Worm (Caenorhabditis elegans) whole organism, early embryonic: ENCODE results near the gene emc-5.
A peak's percentile ranks its signal among the peaks of the same experiment; 100 is the strongest.

Experiments
- B0310.2 ChIP-seq: sonication (generic microtip); optimal IDR thresholded peaks from 2 replicates; lab custom pipeline; 2016; ENCODE audit warnings: mild to moderate bottlenecking, missing genetic modification characterization, missing compliant biosample characterization
- F13C5.2 ChIP-seq: sonication (generic microtip); optimal IDR thresholded peaks from 2 replicates; lab custom pipeline; 2017; ENCODE audit warnings: mild to moderate bottlenecking, missing genetic modification characterization, inconsistent platforms, missing compliant biosample characterization
- aly-1 ChIP-seq: sonication (generic microtip); optimal IDR thresholded peaks from 2 replicates; lab custom pipeline; 2016; ENCODE audit warnings: missing genetic modification characterization, missing compliant biosample characterization
- ama-1 ChIP-seq: fragments of 150-350 bp; optimal IDR thresholded peaks from 2 replicates; lab custom pipeline; 2014
- ceh-13 ChIP-seq: fragments of 200-800 bp; sonication (Bioruptor generic); optimal IDR thresholded peaks from 2 replicates; lab custom pipeline; 2018; ENCODE audit warnings: mild to moderate bottlenecking, missing genetic modification characterization, missing compliant biosample characterization
- ceh-36 ChIP-seq: sonication (generic microtip); optimal IDR thresholded peaks from 2 replicates; lab custom pipeline; 2016; ENCODE audit warnings: missing genetic modification characterization, inconsistent platforms, missing compliant biosample characterization
- ets-7 ChIP-seq: sonication (generic microtip); optimal IDR thresholded peaks from 2 replicates; lab custom pipeline; 2016; ENCODE audit warnings: missing genotype, missing genetic modification characterization, missing compliant biosample characterization
- flt-1 ChIP-seq: fragments of 200-800 bp; sonication (Bioruptor generic); IDR thresholded peaks from 2 replicates; pipeline ENCODE4 v1.3.6; 2022; ENCODE audit warnings: missing genetic modification characterization, missing compliant biosample characterization
- hmbx-1 ChIP-seq: sonication (generic microtip); optimal IDR thresholded peaks from 2 replicates; lab custom pipeline; 2016; ENCODE audit warnings: mild to moderate bottlenecking, missing genetic modification characterization, missing compliant biosample characterization
- hmg-4 ChIP-seq: fragments of 200-800 bp; sonication (Bioruptor generic); optimal IDR thresholded peaks from 2 replicates; lab custom pipeline; 2018; ENCODE audit warnings: mild to moderate bottlenecking, missing genetic modification characterization, missing compliant biosample characterization
- hnd-1 ChIP-seq: sonication (generic microtip); optimal IDR thresholded peaks from 2 replicates; lab custom pipeline; 2016; ENCODE audit warnings: missing genetic modification characterization, missing compliant biosample characterization
- pes-1 ChIP-seq: fragments of 200-800 bp; sonication (Bioruptor generic); IDR thresholded peaks from 2 replicates; pipeline ENCODE4 v1.3.6; 2022; ENCODE audit warnings: missing genetic modification reagents, missing genetic modification characterization, missing compliant biosample characterization
- scrt-1 ChIP-seq: fragments of 200-800 bp; sonication (Bioruptor generic); IDR thresholded peaks from 2 replicates; pipeline ENCODE4 v1.3.6; 2022; ENCODE audit warnings: missing genetic modification characterization, missing compliant biosample characterization
- sea-1 ChIP-seq: fragments of 200-800 bp; sonication (Bioruptor generic); conservative IDR thresholded peaks from 2 replicates; pipeline ENCODE4 v1.3.6; 2022; ENCODE audit warnings: missing genetic modification characterization, missing compliant biosample characterization
- tbx-11 ChIP-seq: fragments of 200-800 bp; sonication (Bioruptor generic); IDR thresholded peaks from 2 replicates; pipeline ENCODE4 v1.3.6; 2022; ENCODE audit warnings: missing genetic modification characterization, missing compliant biosample characterization
- tbx-37 ChIP-seq: fragments of 200-800 bp; sonication (Bioruptor generic); conservative IDR thresholded peaks from 2 replicates; pipeline ENCODE4 v1.3.6; 2022; ENCODE audit warnings: missing genetic modification reagents, missing genetic modification characterization, missing compliant biosample characterization
- tra-4 ChIP-seq: sonication (generic microtip); optimal IDR thresholded peaks from 2 replicates; lab custom pipeline; 2017; ENCODE audit warnings: missing genetic modification characterization, missing compliant biosample characterization

Gene emc-5

ce11 chrII:11535429-11535828 is 38.8 kb downstream of the emc-5 start:
- TF ChIP-seq scrt-1 (GFP tag; lab: Robert Waterston, UW) (no peak), ceh-36 (tag; lab: Kevin White, UChicago) (peak; percentile 11), hnd-1 (no peak), pes-1 (GFP tag; lab: Robert Waterston, UW) (0 out of 2 replicates have a peak, but pooled peaks have one; percentile 7), sea-1 (peak; percentile 56; the same call in 1 of the 2 replicates), tbx-37 (GFP tag; lab: Robert Waterston, UW) (0 out of 2 replicates have a peak, but pooled peaks have one; percentile 4), hmg-4 (GFP tag; lab: Kevin White, UChicago) (peak; percentile 74), tbx-11 (GFP tag; lab: Robert Waterston, UW) (no peak), flt-1 (GFP tag; lab: Robert Waterston, UW) (peak; percentile 35; the same call in 1 of the 2 replicates), B0310.2 (no peak)

ce11 chrII:11535924-11536323 is 39.3 kb downstream of the emc-5 start:
- TF ChIP-seq hnd-1 (no peak), flt-1 (GFP tag; lab: Robert Waterston, UW) (no peak)

ce11 chrII:11536505-11536904 is 39.9 kb downstream of the emc-5 start:
- TF ChIP-seq ceh-36 (tag; lab: Kevin White, UChicago) (no peak), sea-1 (no peak), ets-7 (tag; lab: Kevin White, UChicago) (no peak), aly-1 (tag; lab: Kevin White, UChicago) (no peak), ceh-13 (GFP tag; lab: Kevin White, UChicago) (no peak), hmg-4 (GFP tag; lab: Kevin White, UChicago) (no peak), ama-1 (lab: Kevin White, UChicago) (no peak), tra-4 (tag; lab: Kevin White, UChicago) (no peak), F13C5.2 (tag; lab: Kevin White, UChicago) (no peak), B0310.2 (no peak), pes-1 (GFP tag; lab: Robert Waterston, UW) (no peak), flt-1 (GFP tag; lab: Robert Waterston, UW) (no peak), hmbx-1 (no peak), scrt-1 (GFP tag; lab: Robert Waterston, UW) (no peak), tbx-11 (GFP tag; lab: Robert Waterston, UW) (no peak), tbx-37 (GFP tag; lab: Robert Waterston, UW) (no peak), hnd-1 (no peak)

- TF ChIP-seq ets-7 (tag; lab: Kevin White, UChicago), result peak; percentile 33
- no peak for TF ChIP-seq sea-1
- TF ChIP-seq tbx-37 (GFP tag; lab: Robert Waterston, UW), result no peak
- TF ChIP-seq hmg-4 (GFP tag; lab: Kevin White, UChicago), result peak; percentile 43
- TF ChIP-seq flt-1 (GFP tag; lab: Robert Waterston, UW), result no peak
- no peak for TF ChIP-seq ama-1 (lab: Kevin White, UChicago)
- no peak for TF ChIP-seq aly-1 (tag; lab: Kevin White, UChicago)
- no peak for TF ChIP-seq tra-4 (tag; lab: Kevin White, UChicago)
- TF ChIP-seq hmbx-1, result no peak
- TF ChIP-seq hnd-1, result no peak
- TF ChIP-seq B0310.2, result no peak
These were observed 40.5 kb downstream of the emc-5 start for ce11 chrII:11537115-11537514.

ce11 chrII:11537606-11538016 is 41.0 kb downstream of the emc-5 start:
- TF ChIP-seq tra-4 (tag; lab: Kevin White, UChicago) (no peak), hnd-1 (no peak), aly-1 (tag; lab: Kevin White, UChicago) (no peak), hmbx-1 (peak; percentile 66), sea-1 (peak; percentile 46; the same call in 1 of the 2 replicates), tbx-11 (GFP tag; lab: Robert Waterston, UW) (no peak), scrt-1 (GFP tag; lab: Robert Waterston, UW) (no peak), B0310.2 (peak; percentile 76), F13C5.2 (tag; lab: Kevin White, UChicago) (no peak), flt-1 (GFP tag; lab: Robert Waterston, UW) (peak; percentile 9; the same call in 1 of the 2 replicates), hmg-4 (GFP tag; lab: Kevin White, UChicago) (peak; percentile 69), ets-7 (tag; lab: Kevin White, UChicago) (no peak), tbx-37 (GFP tag; lab: Robert Waterston, UW) (no peak), ceh-13 (GFP tag; lab: Kevin White, UChicago) (no peak), pes-1 (GFP tag; lab: Robert Waterston, UW) (peak; percentile 71), ceh-36 (tag; lab: Kevin White, UChicago) (peak; percentile 32), ama-1 (lab: Kevin White, UChicago) (peak; percentile 98)

ce11 chrII:11538741-11539140 is 42.2 kb downstream of the emc-5 start, which contains the start of gene Y62F5A.9:
TSS of gene Y62F5A.9 (minus strand) at chrII:11538841.
- TF ChIP-seq hmbx-1 (no peak), ceh-36 (tag; lab: Kevin White, UChicago) (no peak)

ce11 chrII:11542385-11542784 is 45.8 kb downstream of the emc-5 start, which contains the start of gene gtf-2E2:
TSS of gene gtf-2E2 (minus strand) at chrII:11542495.
- TF ChIP-seq sea-1 (no peak), tbx-11 (GFP tag; lab: Robert Waterston, UW) (no peak), tra-4 (tag; lab: Kevin White, UChicago) (no peak), tbx-37 (GFP tag; lab: Robert Waterston, UW) (no peak), ceh-36 (tag; lab: Kevin White, UChicago) (no peak), hnd-1 (no peak), aly-1 (tag; lab: Kevin White, UChicago) (no peak), hmbx-1 (no peak), ets-7 (tag; lab: Kevin White, UChicago) (no peak), pes-1 (GFP tag; lab: Robert Waterston, UW) (no peak), ceh-13 (GFP tag; lab: Kevin White, UChicago) (no peak)

- TF ChIP-seq pes-1 (GFP tag; lab: Robert Waterston, UW) (no peak), tra-4 (tag; lab: Kevin White, UChicago) (no peak), aly-1 (tag; lab: Kevin White, UChicago) (no peak), tbx-11 (GFP tag; lab: Robert Waterston, UW) (no peak), tbx-37 (GFP tag; lab: Robert Waterston, UW) (no peak), hmbx-1 (no peak), hmg-4 (GFP tag; lab: Kevin White, UChicago) (peak; percentile 38), ceh-36 (tag; lab: Kevin White, UChicago) (no peak), hnd-1 (no peak), ceh-13 (GFP tag; lab: Kevin White, UChicago) (no peak), scrt-1 (GFP tag; lab: Robert Waterston, UW) (0 out of 2 replicates have a peak, but pooled peaks have one; percentile 12), ama-1 (lab: Kevin White, UChicago) (no peak), ets-7 (tag; lab: Kevin White, UChicago) (no peak), B0310.2 (no peak), sea-1 (no peak), F13C5.2 (tag; lab: Kevin White, UChicago) (no peak), flt-1 (GFP tag; lab: Robert Waterston, UW) (no peak)
These were observed 46.4 kb downstream of the emc-5 start for ce11 chrII:11542958-11543357.
